Fruit fly (Drosophila melanogaster): Measurements from ENCODE around the gene CG15646.
A peak's percentile ranks its signal among the peaks of the same experiment; 100 is the strongest.

Gene CG15646

dm6 chrX:15639017-15639416, 31.8 kb downstream of the CG15646 start:
- TF ChIP-seq corto (GFP tag; optimal IDR thresholded peaks at IDR 0.05): no peak
- no peak for TF ChIP-seq Dip2 (GFP tag; IDR thresholded peaks at IDR 0.05)
- TF ChIP-seq ato (GFP tag; IDR thresholded peaks at IDR 0.05; ENCODE audit: partially characterized antibody): no peak
- no peak for TF ChIP-seq grn (GFP tag; optimal IDR thresholded peaks at IDR 0.05)
- peak; percentile 27 for TF ChIP-seq sens (GFP tag)
- TF ChIP-seq CG4707 (GFP tag; optimal IDR thresholded peaks at IDR 0.05): no peak
- no peak for TF ChIP-seq esg (GFP tag; conservative IDR thresholded peaks at IDR 0.05)
- no peak for TF ChIP-seq CG5180 (GFP tag; optimal IDR thresholded peaks at IDR 0.05)
- TF ChIP-seq Drgx (GFP tag; IDR thresholded peaks at IDR 0.05): peak; percentile 65
- TF ChIP-seq Bdp1 (GFP tag; optimal IDR thresholded peaks at IDR 0.05): no peak
- no peak for TF ChIP-seq bcd (GFP tag; optimal IDR thresholded peaks at IDR 0.05)
- TF ChIP-seq CG12769 (tag; optimal IDR thresholded peaks at IDR 0.05): no peak
- peak in 1 of 2 experiments; percentile 40 for TF ChIP-seq bsh (GFP tag; optimal IDR thresholded peaks at IDR 0.05)
- no peak for TF ChIP-seq CG17568 (GFP tag; optimal IDR thresholded peaks at IDR 0.05)
- no peak for TF ChIP-seq CG42726 (GFP tag; IDR thresholded peaks at IDR 0.05; ENCODE audit: partially characterized antibody)
- no peak for TF ChIP-seq HmgZ (tag; optimal IDR thresholded peaks at IDR 0.05)
- no peak for TF ChIP-seq CG12659 (GFP tag; optimal IDR thresholded peaks at IDR 0.05)
- TF ChIP-seq Ptx1 (GFP tag; IDR thresholded peaks at IDR 0.05): no peak
- no peak for TF ChIP-seq Fer2 (tag; optimal IDR thresholded peaks at IDR 0.05)
- TF ChIP-seq HHEX (GFP tag; optimal IDR thresholded peaks at IDR 0.05): no peak

- peak; percentile 72 for TF ChIP-seq E2f2 (GFP tag; IDR thresholded peaks at IDR 0.05)
- no peak for TF ChIP-seq Pdp1 (GFP tag; optimal IDR thresholded peaks at IDR 0.05)
- no peak for TF ChIP-seq NC2β (GFP tag; optimal IDR thresholded peaks at IDR 0.05)
- TF ChIP-seq CG10366 (GFP tag; IDR thresholded peaks at IDR 0.05): no peak
- TF ChIP-seq Eip74EF (GFP tag; optimal IDR thresholded peaks at IDR 0.05): no peak
- TF ChIP-seq Oaz (GFP tag; IDR thresholded peaks at IDR 0.05): no peak
- no peak for TF ChIP-seq kay (GFP tag; optimal IDR thresholded peaks at IDR 0.05)
- TF ChIP-seq HLH4C (GFP tag; IDR thresholded peaks at IDR 0.05; ENCODE audit: partially characterized antibody): no peak
- TF ChIP-seq Meics (GFP tag; optimal IDR thresholded peaks at IDR 0.05): no peak
- no peak for TF ChIP-seq ac (GFP tag; optimal IDR thresholded peaks at IDR 0.05)
- TF ChIP-seq dysf (GFP tag; IDR thresholded peaks at IDR 0.05): no peak
- peak; percentile 54 for TF ChIP-seq sens (GFP tag)
- TF ChIP-seq CG2202 (tag; optimal IDR thresholded peaks at IDR 0.05): no peak
- peak; percentile 55; the same call in 1 of the 3 replicates for TF ChIP-seq CG6175 (GFP tag; IDR thresholded peaks at IDR 0.05)
- TF ChIP-seq B-H2 (GFP tag; optimal IDR thresholded peaks at IDR 0.05): peak; percentile 15
- no peak for TF ChIP-seq CG1024 (GFP tag; IDR thresholded peaks at IDR 0.05)
- peak; percentile 63; the same call in 1 of the 2 replicates for TF ChIP-seq chm (GFP tag; IDR thresholded peaks at IDR 0.05)
- 0 out of 2 replicates have a peak, but pooled peaks have one; percentile 17 for TF ChIP-seq bbx (GFP tag; IDR thresholded peaks at IDR 0.05; ENCODE audit: partially characterized antibody)
- no peak for TF ChIP-seq gfzf (GFP tag; optimal IDR thresholded peaks at IDR 0.05)
- TF ChIP-seq sr (GFP tag; IDR thresholded peaks at IDR 0.05): peak; percentile 87
- peak; percentile 42; the same call in 1 of the 2 replicates for TF ChIP-seq sna (GFP tag; IDR thresholded peaks at IDR 0.05; ENCODE audit: partially characterized antibody)
- TF ChIP-seq slbo (GFP tag; IDR thresholded peaks at IDR 0.05): 0 out of 2 replicates have a peak, but pooled peaks have one; percentile 23
- 0 out of 2 replicates have a peak, but pooled peaks have one; percentile 20 for TF ChIP-seq Drgx (GFP tag; IDR thresholded peaks at IDR 0.05)
- TF ChIP-seq her (GFP tag; optimal IDR thresholded peaks at IDR 0.05): peak; percentile 1
- TF ChIP-seq CG34376 (GFP tag; optimal IDR thresholded peaks at IDR 0.05): peak; percentile 17
- TF ChIP-seq Jarid2 (GFP tag; optimal IDR thresholded peaks at IDR 0.05): peak; percentile 70
- peak; percentile 42 for TF ChIP-seq cg (GFP tag; optimal IDR thresholded peaks at IDR 0.05)
- TF ChIP-seq Dref (GFP tag; IDR thresholded peaks at IDR 0.05): peak; percentile 54
- TF ChIP-seq CG32532 (GFP tag; IDR thresholded peaks at IDR 0.05): peak; percentile 73
- TF ChIP-seq pan (optimal IDR thresholded peaks at IDR 0.05): no peak
- TF ChIP-seq pan (GFP tag; optimal IDR thresholded peaks at IDR 0.05 in 1 of 2, IDR thresholded peaks at IDR 0.05 in 1 of 2): peak in 1 of 2 experiments; percentile 21
- TF ChIP-seq unc-4 (GFP tag; IDR thresholded peaks at IDR 0.05; ENCODE audit: partially characterized antibody): no peak
These were observed 37.5 kb downstream of the CG15646 start, which contains the start of gene sog for dm6 chrX:15633313-15633727. TSS of gene sog (minus strand) at chrX:15633434.

All from whole organism, embryonic.